Worm (Caenorhabditis elegans): ENCODE data around the gene srx-102.

srx-102 gene

DNA sequence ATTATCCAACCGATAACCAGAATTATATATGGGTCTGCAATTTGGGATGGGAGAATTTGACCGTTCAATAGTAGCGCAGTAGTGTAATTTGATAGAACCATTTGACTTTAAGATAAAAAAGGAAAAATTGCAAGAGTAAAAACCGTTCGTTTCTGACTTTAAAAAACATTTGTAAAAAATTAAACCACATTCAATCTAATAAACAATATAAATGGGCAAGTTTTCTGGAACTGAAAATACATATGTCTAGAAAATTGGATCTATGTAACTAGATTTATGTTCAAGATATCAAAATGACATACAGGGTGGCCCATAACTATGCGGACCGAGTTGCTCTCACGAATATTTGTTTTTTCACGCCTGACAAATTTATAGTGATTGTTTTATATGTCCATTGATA is at the start of gene srx-102:
Gene srx-102 (minus strand): TSS at position 101 of the 400 bp plus-strand sequence.
- TF ChIP-seq F57C9.4 (tag; optimal IDR thresholded peaks at IDR 0.05) (no peak), snpc-1.1 (tag; optimal IDR thresholded peaks at IDR 0.05; ENCODE audit: insufficient read depth) (no peak), lir-1 (GFP tag; conservative IDR thresholded peaks at IDR 0.05) (no peak), zfh-2 (GFP tag; conservative IDR thresholded peaks at IDR 0.05) (no peak), F23B12.7 (tag; optimal IDR thresholded peaks at IDR 0.05; ENCODE audit: insufficient read depth) (no peak), ceh-100 (GFP tag; IDR thresholded peaks at IDR 0.05) (no peak), F22D6.2 (tag; optimal IDR thresholded peaks at IDR 0.05) (no peak), ztf-6 (GFP tag; IDR thresholded peaks at IDR 0.05) (no peak), xnd-1 (tag; optimal IDR thresholded peaks at IDR 0.05) (no peak), mxl-1 (tag; optimal IDR thresholded peaks at IDR 0.05) (no peak), Y95B8A.8 (GFP tag; IDR thresholded peaks at IDR 0.05) (no peak), F10E7.11 (tag; optimal IDR thresholded peaks at IDR 0.05) (no peak), madf-10 (tag; optimal IDR thresholded peaks at IDR 0.05) (no peak), athp-1 (tag; optimal IDR thresholded peaks at IDR 0.05) (no peak), let-526 (GFP tag; IDR thresholded peaks at IDR 0.05) (no peak), Y53G8AR.9 (GFP tag; conservative IDR thresholded peaks at IDR 0.05) (no peak)

DNA sequence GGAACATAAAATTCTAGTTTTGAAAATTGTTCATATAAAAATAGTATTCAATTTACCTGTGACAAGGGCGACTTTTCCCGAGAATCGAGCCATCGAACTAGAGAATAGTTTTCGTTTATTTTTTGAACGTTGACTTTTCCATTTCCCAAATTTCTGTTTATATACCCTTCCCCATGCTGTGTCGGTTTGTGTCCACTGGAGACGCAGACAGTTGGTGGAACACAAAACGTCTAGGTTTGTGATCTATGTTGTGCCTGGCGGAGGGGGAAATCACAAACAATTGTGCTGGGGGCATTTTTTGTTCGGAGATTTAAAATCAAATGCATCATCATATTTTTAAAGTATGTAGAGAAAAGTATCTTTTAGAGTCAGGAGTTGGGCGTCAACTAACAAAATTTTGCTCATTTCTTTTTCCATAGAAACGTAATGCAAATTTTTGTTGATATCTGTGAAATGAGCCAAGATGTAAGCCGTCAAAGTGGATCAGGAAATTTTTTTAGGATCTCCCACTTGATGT is 49.2 kb upstream of the srx-102 start, which contains the start of gene nta-1:
Gene nta-1 (minus strand): TSS at position 131 of the 517 bp plus-strand sequence.
- no peak for TF ChIP-seq mcd-1 (GFP tag; IDR thresholded peaks at IDR 0.05)
- TF ChIP-seq sea-2 (GFP tag; IDR thresholded peaks at IDR 0.05) = no peak
- TF ChIP-seq nfyb-1 (GFP tag; IDR thresholded peaks at IDR 0.05) = no peak
- TF ChIP-seq nhr-80 (tag; optimal IDR thresholded peaks at IDR 0.05) = peak; percentile 58
- no peak for TF ChIP-seq rec-8 (tag; optimal IDR thresholded peaks at IDR 0.05)
- TF ChIP-seq F49E8.2 (tag; optimal IDR thresholded peaks at IDR 0.05; ENCODE audit: insufficient read depth) = no peak
- no peak for TF ChIP-seq ztf-28 (GFP tag; IDR thresholded peaks at IDR 0.05)
- TF ChIP-seq dox-1 (GFP tag; IDR thresholded peaks at IDR 0.05) = 0 out of 2 replicates have a peak, but pooled peaks have one; percentile 11
- no peak for TF ChIP-seq hlh-12 (tag; optimal IDR thresholded peaks at IDR 0.05)
- TF ChIP-seq tbp1 (GFP tag; optimal IDR thresholded peaks at IDR 0.05) = peak; percentile 29
- TF ChIP-seq snpc-1.1 (tag; optimal IDR thresholded peaks at IDR 0.05; ENCODE audit: insufficient read depth) = no peak
- TF ChIP-seq T07F8.4 (tag; optimal IDR thresholded peaks at IDR 0.05) = no peak
- no peak for TF ChIP-seq F55B11.4 (tag; optimal IDR thresholded peaks at IDR 0.05; ENCODE audit: borderline replicate concordance, insufficient read depth)
- TF ChIP-seq aptf-2 (GFP tag; conservative IDR thresholded peaks at IDR 0.05) = no peak
- TF ChIP-seq ets-4 (GFP tag; optimal IDR thresholded peaks at IDR 0.05) = no peak
- no peak for TF ChIP-seq Y79H2A.3 (GFP tag; conservative IDR thresholded peaks at IDR 0.05)

DNA sequence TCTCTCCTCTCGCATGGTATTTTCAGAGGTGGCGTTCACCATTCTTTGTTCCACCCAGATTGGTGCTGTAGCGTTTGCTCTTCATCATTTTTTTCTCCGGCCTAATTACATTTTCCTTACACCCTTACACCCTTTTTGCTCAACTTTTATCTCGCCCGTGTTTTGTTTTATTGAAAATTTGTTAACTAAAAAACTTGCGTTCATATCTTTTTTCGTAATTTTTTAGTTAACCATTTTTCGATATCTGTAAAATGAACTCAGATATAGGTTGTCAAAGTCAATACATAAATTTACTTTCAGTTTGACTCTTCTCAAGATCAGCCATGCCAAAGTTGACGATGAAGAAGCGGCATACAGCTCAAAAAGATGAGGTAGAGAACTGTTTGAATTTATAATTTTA is 47.0 kb upstream of the srx-102 start, which contains the start of gene F12E12.1:
Gene F12E12.1 (plus strand): TSS at position 301 of the 400 bp plus-strand sequence.
- TF ChIP-seq Y53G8AR.9 (GFP tag; conservative IDR thresholded peaks at IDR 0.05) (no peak), let-607 (tag; optimal IDR thresholded peaks at IDR 0.05) (no peak), ama-1 (optimal IDR thresholded peaks at IDR 0.05) (no peak), ama-1 (GFP tag; optimal IDR thresholded peaks at IDR 0.05) (no peak)

DNA sequence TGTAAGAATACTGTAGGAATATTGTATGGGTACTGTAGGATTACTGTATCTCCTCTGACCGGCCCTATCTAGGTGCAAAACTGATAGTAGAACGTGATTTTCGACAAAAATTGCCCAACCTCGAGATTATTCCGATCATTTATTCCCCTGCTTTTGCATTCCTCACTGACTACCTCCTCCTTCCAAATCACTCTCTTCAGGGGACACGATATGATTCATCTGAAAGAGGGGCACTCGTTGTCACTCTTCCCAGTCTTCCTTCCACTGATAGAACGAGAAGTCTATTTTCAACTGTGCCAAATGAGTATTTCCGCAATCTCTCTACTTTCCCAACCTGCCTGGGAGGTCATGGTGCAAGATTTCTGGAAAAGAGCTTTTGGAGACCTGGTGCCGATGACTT is 45.1 kb upstream of the srx-102 start, which contains the start of gene F12E12.2:
Gene F12E12.2 (plus strand): TSS at position 301 of the 400 bp plus-strand sequence.
- TF ChIP-seq F49E8.2 (tag; optimal IDR thresholded peaks at IDR 0.05; ENCODE audit: insufficient read depth) (no peak), nhr-90 (tag; optimal IDR thresholded peaks at IDR 0.05) (no peak), tbx-9 (tag; optimal IDR thresholded peaks at IDR 0.05; ENCODE audit: borderline replicate concordance) (no peak), egrh-3 (GFP tag; IDR thresholded peaks at IDR 0.05) (no peak), ekl-4 (GFP tag; IDR thresholded peaks at IDR 0.05) (no peak), hrde-1 (tag; optimal IDR thresholded peaks at IDR 0.05; ENCODE audit: borderline replicate concordance) (no peak), ceh-27 (GFP tag; optimal IDR thresholded peaks at IDR 0.05) (no peak), T26A5.8 (tag; optimal IDR thresholded peaks at IDR 0.05) (no peak), ztf-28 (GFP tag; IDR thresholded peaks at IDR 0.05) (no peak), ceh-100 (GFP tag; IDR thresholded peaks at IDR 0.05) (no peak), ztf-26 (tag; optimal IDR thresholded peaks at IDR 0.05) (no peak), lin-40 (tag; optimal IDR thresholded peaks at IDR 0.05) (no peak), ets-4 (GFP tag; optimal IDR thresholded peaks at IDR 0.05) (no peak), akir-1 (GFP tag; optimal IDR thresholded peaks at IDR 0.05) (no peak)

Data from whole organism, young adult.